Worm (Caenorhabditis elegans): Measurements from ENCODE around the gene mut-15.

The mut-15 gene

ce11 chrV:14971136-14971535, 31.2 kb upstream of the mut-15 start, which contains the start of gene nlp-59:
TSS of gene nlp-59 (plus strand) at chrV:14971436.
- TF ChIP-seq nhr-76 (tag; optimal IDR thresholded peaks at IDR 0.05): no peak

DNA sequence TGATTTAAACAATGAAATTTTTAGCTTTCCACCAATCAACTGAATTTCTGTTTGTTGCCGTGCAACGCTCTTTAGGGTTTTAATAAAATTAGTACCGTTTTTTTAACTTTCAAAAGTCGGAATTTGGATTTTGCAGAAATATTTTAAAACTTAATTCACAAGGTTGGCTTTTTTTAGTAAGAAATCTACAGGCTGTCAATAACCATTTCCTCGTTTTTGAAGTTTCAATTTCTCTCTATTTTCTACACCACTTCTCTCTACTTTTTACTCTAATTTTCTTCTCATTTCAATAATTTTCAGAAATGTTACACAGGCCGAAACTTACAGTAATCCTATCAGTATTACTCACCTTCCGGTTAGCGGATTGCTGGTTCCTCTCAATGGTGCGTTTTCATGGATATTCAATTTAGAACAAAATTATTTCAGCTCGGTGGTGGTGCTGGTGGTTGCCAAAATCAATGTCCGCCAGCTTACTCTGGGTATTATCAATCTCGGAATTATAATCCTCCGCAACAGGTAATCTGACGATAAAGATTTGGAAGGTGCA, 24.1 kb upstream of the mut-15 start, which contains the start of the genes grd-12 and F02D8.1:
TSS of gene grd-12 (plus strand) at position 301 of the 547 bp plus-strand sequence.
TSS of gene F02D8.1 (minus strand) at position 497 of the 547 bp plus-strand sequence.
- TF ChIP-seq mls-2 (tag; optimal IDR thresholded peaks at IDR 0.05) (no peak), lsy-2 (tag; optimal IDR thresholded peaks at IDR 0.05) (no peak), blmp-1 (tag; optimal IDR thresholded peaks at IDR 0.05) (no peak), hlh-1 (tag; optimal IDR thresholded peaks at IDR 0.05) (no peak), cnd-1 (tag; optimal IDR thresholded peaks at IDR 0.05) (no peak), nhr-237 (tag; optimal IDR thresholded peaks at IDR 0.05) (no peak), M03D4.4 (tag; optimal IDR thresholded peaks at IDR 0.05) (no peak), bed-3 (GFP tag; optimal IDR thresholded peaks at IDR 0.05) (no peak), flh-1 (GFP tag; optimal IDR thresholded peaks at IDR 0.05) (no peak), lin-32 (GFP tag; optimal IDR thresholded peaks at IDR 0.05) (no peak), tbx-8 (GFP tag; optimal IDR thresholded peaks at IDR 0.05) (no peak), mab-5 (tag; optimal IDR thresholded peaks at IDR 0.05) (no peak)

- TF ChIP-seq nhr-2 (tag; optimal IDR thresholded peaks at IDR 0.05) (no peak), sptf-1 (tag; optimal IDR thresholded peaks at IDR 0.05) (no peak), ceh-43 (GFP tag; optimal IDR thresholded peaks at IDR 0.05) (no peak), M03D4.4 (tag; optimal IDR thresholded peaks at IDR 0.05) (no peak), cnd-1 (tag; optimal IDR thresholded peaks at IDR 0.05) (no peak), mab-5 (tag; optimal IDR thresholded peaks at IDR 0.05) (no peak)
These were observed 22.4 kb upstream of the mut-15 start, which contains the start of gene xbx-1 for ce11 chrV:14979937-14980336. TSS of gene xbx-1 (plus strand) at chrV:14980237.

DNA sequence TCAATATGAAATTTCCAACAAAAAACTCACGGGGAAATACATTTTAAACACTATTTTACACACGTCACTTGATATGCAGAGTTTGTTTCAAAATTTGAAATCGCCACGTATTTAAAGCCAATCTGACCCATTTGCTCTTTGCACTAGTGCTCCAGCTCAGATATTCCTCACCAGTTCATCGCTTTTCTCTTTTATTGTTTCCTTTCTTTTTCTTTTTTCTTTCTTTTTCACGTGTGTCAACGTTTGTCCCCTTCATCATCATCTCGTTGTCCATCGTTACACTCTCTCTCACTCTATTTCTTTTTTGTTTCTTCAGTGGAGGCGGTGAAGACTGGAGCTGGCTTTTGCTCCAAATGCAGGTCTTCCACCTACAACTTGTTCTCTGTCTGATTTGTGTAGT, 17.8 kb upstream of the mut-15 start, which contains the start of gene F02D8.4:
TSS of gene F02D8.4 (plus strand) at position 301 of the 400 bp plus-strand sequence.
- TF ChIP-seq unc-39 (tag; optimal IDR thresholded peaks at IDR 0.05) (no peak), hlh-1 (tag; optimal IDR thresholded peaks at IDR 0.05) (no peak), nhr-28 (tag; optimal IDR thresholded peaks at IDR 0.05) (no peak), ceh-83 (GFP tag; optimal IDR thresholded peaks at IDR 0.05) (no peak), sptf-1 (tag; optimal IDR thresholded peaks at IDR 0.05) (no peak)

DNA sequence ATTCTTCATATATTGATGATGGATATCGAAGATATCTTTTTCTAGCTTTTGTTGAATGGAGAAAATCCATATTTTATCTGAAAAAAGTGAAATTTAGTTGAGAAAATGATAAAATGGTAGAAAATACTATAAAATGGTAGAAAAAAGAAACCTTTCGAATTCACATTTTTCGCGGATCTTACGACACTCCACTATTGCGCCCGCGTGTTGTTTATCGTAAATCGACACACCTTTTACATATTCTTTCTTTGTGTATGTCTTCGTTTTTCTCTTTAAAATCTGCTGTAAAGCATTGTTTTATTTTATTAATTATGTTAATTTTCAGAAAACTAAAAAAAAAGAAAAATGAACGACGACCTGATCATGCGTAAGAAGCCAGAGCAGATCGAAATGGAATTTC, 11.5 kb upstream of the mut-15 start, which contains the start of the genes cdt-2 and T01C3.2:
TSS of gene cdt-2 (minus strand) at position 284 of the 400 bp plus-strand sequence.
TSS of gene T01C3.2 (plus strand) at position 326 of the 400 bp plus-strand sequence.
- TF ChIP-seq blmp-1 (tag; optimal IDR thresholded peaks at IDR 0.05) (no peak), tbx-8 (GFP tag; optimal IDR thresholded peaks at IDR 0.05) (no peak), ceh-83 (GFP tag; optimal IDR thresholded peaks at IDR 0.05) (no peak), elt-1 (tag; optimal IDR thresholded peaks at IDR 0.05; ENCODE audit: borderline replicate concordance, insufficient read depth) (no peak), mep-1 (tag; optimal IDR thresholded peaks at IDR 0.05) (peak; percentile 28), sptf-1 (tag; optimal IDR thresholded peaks at IDR 0.05) (no peak), drap-1 (GFP tag; optimal IDR thresholded peaks at IDR 0.05) (no peak), ztf-11 (tag; optimal IDR thresholded peaks at IDR 0.05) (no peak), snpc-4 (tag; optimal IDR thresholded peaks at IDR 0.05) (no peak), lsy-2 (tag; optimal IDR thresholded peaks at IDR 0.05) (peak; percentile 11), mls-2 (tag; optimal IDR thresholded peaks at IDR 0.05) (no peak), nhr-237 (tag; optimal IDR thresholded peaks at IDR 0.05) (no peak), nhr-76 (tag; optimal IDR thresholded peaks at IDR 0.05) (no peak), nhr-2 (tag; optimal IDR thresholded peaks at IDR 0.05) (no peak), hlh-1 (tag; optimal IDR thresholded peaks at IDR 0.05) (no peak), elt-3 (tag; optimal IDR thresholded peaks at IDR 0.05) (no peak)

DNA sequence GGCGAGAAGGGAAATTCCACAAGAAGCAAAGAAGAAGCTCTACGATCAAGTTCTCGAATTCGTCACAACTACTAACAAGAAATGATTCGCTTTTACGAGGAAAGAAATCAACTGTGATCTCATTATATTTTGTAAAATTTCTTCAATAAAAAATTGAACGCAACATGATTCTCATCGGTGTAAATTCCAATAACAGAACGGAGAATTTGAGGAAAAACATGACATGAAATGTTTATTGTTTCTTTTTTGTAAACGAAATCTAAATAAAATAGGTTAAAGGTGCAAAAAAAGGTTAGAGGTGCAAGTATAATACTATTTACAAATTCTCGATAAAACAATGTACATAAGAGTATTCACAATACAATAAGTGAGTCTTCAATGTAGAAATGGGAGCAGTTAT, 10.9 kb upstream of the mut-15 start:
- TF ChIP-seq ceh-83 (GFP tag; optimal IDR thresholded peaks at IDR 0.05) (no peak), ham-2 (GFP tag; optimal IDR thresholded peaks at IDR 0.05) (no peak), blmp-1 (tag; optimal IDR thresholded peaks at IDR 0.05) (no peak), drap-1 (GFP tag; optimal IDR thresholded peaks at IDR 0.05) (no peak), tbx-8 (GFP tag; optimal IDR thresholded peaks at IDR 0.05) (no peak), elt-3 (tag; optimal IDR thresholded peaks at IDR 0.05) (no peak), lsy-2 (tag; optimal IDR thresholded peaks at IDR 0.05) (no peak), lin-32 (GFP tag; optimal IDR thresholded peaks at IDR 0.05) (no peak), ces-1 (GFP tag; optimal IDR thresholded peaks at IDR 0.05) (no peak), hlh-1 (tag; optimal IDR thresholded peaks at IDR 0.05) (no peak), mep-1 (tag; optimal IDR thresholded peaks at IDR 0.05) (no peak), mab-5 (tag; optimal IDR thresholded peaks at IDR 0.05) (no peak)

All from whole organism, mixed stage, embryonic.